Fruit fly (Drosophila melanogaster) Kc167 (cell line): ENCODE data around the gene mRpL30.

Source experiments
- h ChIP-seq: fragments of >200 bp; optimal IDR thresholded peaks from 3 replicates; lab custom pipeline; 2018; ENCODE audit warnings: missing external identifiers
- insv ChIP-seq: fragments of >200 bp; optimal IDR thresholded peaks from 3 replicates; lab custom pipeline; 2018; ENCODE audit warnings: missing external identifiers
- psq ChIP-seq: fragments of >200 bp; optimal IDR thresholded peaks from 2 replicates; lab custom pipeline; 2017; ENCODE audit warnings: missing external identifiers
- ttk ChIP-seq: sonication (Bioruptor generic); optimal IDR thresholded peaks from 2 replicates; lab custom pipeline; 2017; ENCODE audit warnings: missing external identifiers

- no peak for TF ChIP-seq psq (lab: Kevin White, UChicago)
- TF ChIP-seq h (lab: Kevin White, UChicago) = no peak
- no peak for TF ChIP-seq insv
- TF ChIP-seq ttk = no peak
These were observed 13.1 kb downstream of the mRpL30 start for dm6 chrX:4660642-4661252.
